Fruit fly (Drosophila melanogaster): ENCODE data around the gene Syx17.
A peak's percentile ranks its signal among the peaks of the same experiment; 100 is the strongest.

The Syx17 gene

dm6 chr3L:4377496-4377895 lies 25.8 kb upstream of the Syx17 start:
- no peak for TF ChIP-seq CG17801 (GFP tag; optimal IDR thresholded peaks at IDR 0.05; ENCODE audit: partially characterized antibody)

- TF ChIP-seq CG17801 (GFP tag; optimal IDR thresholded peaks at IDR 0.05; ENCODE audit: partially characterized antibody), result no peak
Observed at dm6 chr3L:4378895-4379294, 24.4 kb upstream of the Syx17 start.

- no peak for TF ChIP-seq CG17801 (GFP tag; optimal IDR thresholded peaks at IDR 0.05; ENCODE audit: partially characterized antibody)
Observed at dm6 chr3L:4380231-4380645, 23.0 kb upstream of the Syx17 start, which contains the start of gene DopEcR. TSS of gene DopEcR (minus strand) at chr3L:4380387.

- no peak for TF ChIP-seq CG17801 (GFP tag; optimal IDR thresholded peaks at IDR 0.05; ENCODE audit: partially characterized antibody)
Observed at dm6 chr3L:4381529-4381928, 21.8 kb upstream of the Syx17 start, which contains the start of gene CG32240. TSS of gene CG32240 (minus strand) at chr3L:4381629.

- no peak for TF ChIP-seq CG17801 (GFP tag; optimal IDR thresholded peaks at IDR 0.05; ENCODE audit: partially characterized antibody)
Observed at dm6 chr3L:4382581-4382980, 20.7 kb upstream of the Syx17 start.

dm6 chr3L:4383104-4383503 lies 20.2 kb upstream of the Syx17 start:
- TF ChIP-seq CG17801 (GFP tag; optimal IDR thresholded peaks at IDR 0.05; ENCODE audit: partially characterized antibody), result no peak

- no peak for TF ChIP-seq CG17801 (GFP tag; optimal IDR thresholded peaks at IDR 0.05; ENCODE audit: partially characterized antibody)
Observed at dm6 chr3L:4383543-4384325, 19.6 kb upstream of the Syx17 start.

dm6 chr3L:4384326-4384662 lies 19.0 kb upstream of the Syx17 start, which contains the start of gene slow:
TSS of gene slow (plus strand) at chr3L:4384442.
- TF ChIP-seq CG17801 (GFP tag; optimal IDR thresholded peaks at IDR 0.05; ENCODE audit: partially characterized antibody), result peak; percentile 12

dm6 chr3L:4388215-4388614 lies 15.1 kb upstream of the Syx17 start:
- TF ChIP-seq CG17801 (GFP tag; optimal IDR thresholded peaks at IDR 0.05; ENCODE audit: partially characterized antibody), result no peak

- no peak for TF ChIP-seq CG17801 (GFP tag; optimal IDR thresholded peaks at IDR 0.05; ENCODE audit: partially characterized antibody)
Observed at dm6 chr3L:4389104-4389503, 14.2 kb upstream of the Syx17 start.

- no peak for TF ChIP-seq CG17801 (GFP tag; optimal IDR thresholded peaks at IDR 0.05; ENCODE audit: partially characterized antibody)
Observed at dm6 chr3L:4392851-4393250, 10.4 kb upstream of the Syx17 start.

dm6 chr3L:4393642-4394041 lies 9.6 kb upstream of the Syx17 start:
- TF ChIP-seq CG17801 (GFP tag; optimal IDR thresholded peaks at IDR 0.05; ENCODE audit: partially characterized antibody), result no peak

- TF ChIP-seq CG17801 (GFP tag; optimal IDR thresholded peaks at IDR 0.05; ENCODE audit: partially characterized antibody), result no peak
Observed at dm6 chr3L:4395501-4396073, 7.7 kb upstream of the Syx17 start.

- TF ChIP-seq CG17801 (GFP tag; optimal IDR thresholded peaks at IDR 0.05; ENCODE audit: partially characterized antibody), result no peak
Observed at dm6 chr3L:4396372-4396771, 6.9 kb upstream of the Syx17 start.

- no peak for TF ChIP-seq CG17801 (GFP tag; optimal IDR thresholded peaks at IDR 0.05; ENCODE audit: partially characterized antibody)
Observed at dm6 chr3L:4397137-4397536, 6.2 kb upstream of the Syx17 start.

- no peak for TF ChIP-seq CG17801 (GFP tag; optimal IDR thresholded peaks at IDR 0.05; ENCODE audit: partially characterized antibody)
Observed at dm6 chr3L:4397874-4398273, 5.4 kb upstream of the Syx17 start.

All from ovary, adult (tissue).